Worm (Caenorhabditis elegans): ENCODE data around the gene Y48A6B.8.

DNA sequence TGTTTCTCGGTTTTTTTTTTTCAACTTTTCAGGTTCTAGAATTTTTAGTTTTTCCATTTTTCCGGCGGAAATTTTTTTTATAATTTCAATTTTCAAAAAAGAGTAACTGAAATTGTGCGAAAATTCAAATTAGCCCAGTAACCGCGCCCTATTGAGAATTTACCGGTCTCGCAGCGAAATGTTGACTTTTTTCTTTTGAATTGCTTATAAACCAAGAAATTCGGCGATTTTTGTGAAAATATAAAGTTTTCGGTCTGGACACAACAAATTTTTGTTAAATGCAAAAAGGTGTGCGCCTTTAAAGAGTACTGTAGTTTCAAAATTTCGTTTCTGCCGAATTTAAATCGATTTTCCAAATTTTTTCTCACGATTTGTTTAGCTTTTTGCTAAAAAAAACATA lies 18.6 kb downstream of the Y48A6B.8 start:
- TF ChIP-seq him-1 (tag; optimal IDR thresholded peaks at IDR 0.05) = no peak
- TF ChIP-seq W03F9.2 (tag; optimal IDR thresholded peaks at IDR 0.05) = no peak
